Fruit fly (Drosophila melanogaster) whole organism, wandering third instar larva: ENCODE results near the gene Pos.

Experiments used
- Abd-B ChIP-seq: fragments of >200 bp; optimal IDR thresholded peaks from 2 replicates; lab custom pipeline; 2017; ENCODE audit warnings: missing biosample characterization, missing genetic modification characterization
- CG9705 ChIP-seq: fragments of 200-800 bp; sonication (Bioruptor generic); optimal IDR thresholded peaks from 2 replicates; lab custom pipeline; 2018; ENCODE audit warnings: missing biosample characterization, mild to moderate bottlenecking, missing genetic modification characterization
- Dfd ChIP-seq: fragments of >200 bp; optimal IDR thresholded peaks from 2 replicates; lab custom pipeline; 2017; ENCODE audit warnings: missing biosample characterization, missing genetic modification characterization
- Hr78 ChIP-seq: fragments of >200 bp; optimal IDR thresholded peaks from 2 replicates; lab custom pipeline; 2017; ENCODE audit warnings: missing biosample characterization, missing genetic modification characterization
- Hr83 ChIP-seq: fragments of 200-300 bp; sonication (Bioruptor generic); optimal IDR thresholded peaks from 2 replicates; lab custom pipeline; 2016; ENCODE audit warnings: missing biosample characterization, mild to moderate bottlenecking, missing genetic modification characterization, moderate library complexity; ENCODE audit not compliant: poor library complexity, severe bottlenecking
- Myc ChIP-seq: fragments of >200 bp; optimal IDR thresholded peaks from 2 replicates; lab custom pipeline; 2017
- br ChIP-seq: fragments of 200-800 bp; sonication (Bioruptor generic); optimal IDR thresholded peaks from 2 replicates; lab custom pipeline; 2016; ENCODE audit warnings: missing biosample characterization, missing genetic modification characterization
- dl ChIP-seq, 2 experiments: fragments of 175-275, 200-275 bp in 1 of 2; fragments of 200-275 bp in 1 of 2; sonication (Bioruptor generic); optimal IDR thresholded peaks; lab custom pipeline; 2018; ENCODE audit warnings: mild to moderate bottlenecking in 2 of 2, missing biosample characterization in 2 of 2, missing genetic modification characterization in 2 of 2, moderate library complexity in 2 of 2; ENCODE audit not compliant: partially characterized antibody in 2 of 2, insufficient read depth in 1 of 2
- dsf ChIP-seq: sonication (Bioruptor generic); optimal IDR thresholded peaks from 2 replicates; lab custom pipeline; 2016; ENCODE audit warnings: missing biosample characterization, missing genetic modification characterization, borderline replicate concordance
- ey ChIP-seq: fragments of 200-800 bp; sonication (Bioruptor generic); optimal IDR thresholded peaks from 2 replicates; lab custom pipeline; 2016; ENCODE audit warnings: missing biosample characterization, missing genetic modification characterization
- h ChIP-seq: fragments of 200-800 bp; sonication (Bioruptor generic); optimal IDR thresholded peaks from 3 replicates; lab custom pipeline; 2016; ENCODE audit warnings: missing biosample characterization, mild to moderate bottlenecking, missing genetic modification characterization
- lola ChIP-seq: fragments of >200 bp; optimal IDR thresholded peaks from 2 replicates; lab custom pipeline; 2017; ENCODE audit warnings: missing biosample characterization, missing genetic modification characterization
- pan ChIP-seq: fragments of >200 bp; optimal IDR thresholded peaks from 2 replicates; lab custom pipeline; 2017
- psq ChIP-seq: fragments of 200-800 bp; sonication (Bioruptor generic); optimal IDR thresholded peaks from 3 replicates; lab custom pipeline; 2017; ENCODE audit warnings: missing biosample characterization, mild to moderate bottlenecking, missing genetic modification characterization, moderate library complexity

dm6 chr3R:32060214-32060613 is 22.1 kb downstream of the Pos start:
- no peak for TF ChIP-seq pan
- no peak for TF ChIP-seq CG9705
- TF ChIP-seq h (GFP tag; lab: Kevin White, UChicago) = no peak
- TF ChIP-seq psq (GFP tag; lab: Kevin White, UChicago) = no peak
- TF ChIP-seq Abd-B (GFP tag; lab: Kevin White, UChicago) = no peak
- TF ChIP-seq Dfd (GFP tag; lab: Kevin White, UChicago) = no peak
- no peak for TF ChIP-seq ey
- no peak for TF ChIP-seq br
- no peak for TF ChIP-seq Myc (lab: Kevin White, UChicago)
- no peak for TF ChIP-seq Hr83 (GFP tag; lab: Kevin White, UChicago)
- TF ChIP-seq Hr78 = no peak
- TF ChIP-seq dl (GFP tag; optimal IDR thresholded peaks at IDR 0.05; lab: Kevin White, UChicago; ENCODE audit: insufficient read depth in 1 of 2, partially characterized antibody in 2 of 2) = no peak
- no peak for TF ChIP-seq lola (GFP tag; lab: Kevin White, UChicago)
- no peak for TF ChIP-seq dsf (GFP tag; lab: Kevin White, UChicago)
